Worm (Caenorhabditis elegans): ENCODE results near the gene F45D11.5.
"Not testable (repeated sequence)": the region's sequence is repeated elsewhere in the genome, so short reads cannot be mapped to it uniquely, and the experiment has no call there.

F45D11.5 gene

ce11 chrII:991300-991699 is 10.2 kb upstream of the F45D11.5 start, which contains the start of gene fbxc-42:
Gene fbxc-42, plus strand, starts transcription at chrII:991600.
- TF ChIP-seq pha-4 (tag; optimal IDR thresholded peaks at IDR 0.05) (no peak), akir-1 (GFP tag; optimal IDR thresholded peaks at IDR 0.05) (no peak), ztf-3 (GFP tag; optimal IDR thresholded peaks at IDR 0.05) (no peak), madf-3 (GFP tag; IDR thresholded peaks at IDR 0.05) (no peak), Y67H2A.10 (GFP tag; conservative IDR thresholded peaks at IDR 0.05) (no peak), snpc-4 (GFP tag; optimal IDR thresholded peaks at IDR 0.05) (no peak), snpc-4 (tag; optimal IDR thresholded peaks at IDR 0.05) (no peak), ceh-40 (GFP tag; IDR thresholded peaks at IDR 0.05) (no peak), ets-4 (GFP tag; optimal IDR thresholded peaks at IDR 0.05) (no peak), F22D6.2 (tag; optimal IDR thresholded peaks at IDR 0.05) (no peak), fkh-3 (tag; optimal IDR thresholded peaks at IDR 0.05) (no peak), lag-1 (GFP tag; IDR thresholded peaks at IDR 0.05) (no peak)

ce11 chrII:994231-994630 is 7.3 kb upstream of the F45D11.5 start, which contains the start of gene F45D11.7:
Gene F45D11.7, plus strand, starts transcription at chrII:994531.
- not testable (repeated sequence) for TF ChIP-seq F33H1.4 (GFP tag; IDR thresholded peaks at IDR 0.05); ztf-3 (GFP tag; optimal IDR thresholded peaks at IDR 0.05); ztf-26 (tag; optimal IDR thresholded peaks at IDR 0.05)

ce11 chrII:996112-996511 is 5.4 kb upstream of the F45D11.5 start, which contains the start of gene F45D11.11:
Gene F45D11.11, minus strand, starts transcription at chrII:996212.
- not testable (repeated sequence) for TF ChIP-seq nhr-120 (GFP tag; IDR thresholded peaks at IDR 0.05); lsy-27 (tag; optimal IDR thresholded peaks at IDR 0.05; ENCODE audit: borderline replicate concordance, insufficient read depth); nhr-90 (tag; optimal IDR thresholded peaks at IDR 0.05)

- TF ChIP-seq egl-44 (GFP tag; IDR thresholded peaks at IDR 0.05), result no peak
- TF ChIP-seq rpc-1 (optimal IDR thresholded peaks at IDR 0.05), result no peak
- no peak for TF ChIP-seq rpc-1 (tag; optimal IDR thresholded peaks at IDR 0.05)
- TF ChIP-seq lsy-27 (tag; optimal IDR thresholded peaks at IDR 0.05; ENCODE audit: borderline replicate concordance, insufficient read depth), result no peak
- TF ChIP-seq akir-1 (GFP tag; optimal IDR thresholded peaks at IDR 0.05), result no peak
- TF ChIP-seq lin-54 (GFP tag; optimal IDR thresholded peaks at IDR 0.05), result no peak
These were observed 2.0 kb upstream of the F45D11.5 start, which contains the start of gene fbxb-29 for ce11 chrII:999493-999892. Gene fbxb-29, minus strand, starts transcription at chrII:999593.

ce11 chrII:1006375-1006774 is 4.9 kb downstream of the F45D11.5 start, which contains the start of gene F45D11.14:
Gene F45D11.14, minus strand, starts transcription at chrII:1006475.
- not testable (repeated sequence) for TF ChIP-seq attf-3 (GFP tag; conservative IDR thresholded peaks at IDR 0.05); hmg-20 (GFP tag; IDR thresholded peaks at IDR 0.05); repo-1 (tag; optimal IDR thresholded peaks at IDR 0.05)

ce11 chrII:1024684-1025083 is 23.2 kb downstream of the F45D11.5 start, which contains the start of gene btb-11:
Gene btb-11, minus strand, starts transcription at chrII:1024784.
- TF ChIP-seq rec-8 (tag; optimal IDR thresholded peaks at IDR 0.05); bed-2 (GFP tag; IDR thresholded peaks at IDR 0.05); snpc-1.3 (tag; optimal IDR thresholded peaks at IDR 0.05; ENCODE audit: insufficient read depth): not testable (repeated sequence)

ce11 chrII:1026670-1027069 is 25.2 kb downstream of the F45D11.5 start, which contains the start of gene M01D1.12:
Gene M01D1.12, plus strand, starts transcription at chrII:1026970.
- TF ChIP-seq him-1 (tag; optimal IDR thresholded peaks at IDR 0.05) (no peak), cebp-2 (GFP tag; IDR thresholded peaks at IDR 0.05) (no peak), bed-2 (GFP tag; IDR thresholded peaks at IDR 0.05) (no peak), nfyb-1 (GFP tag; IDR thresholded peaks at IDR 0.05) (no peak), Y56A3A.18 (GFP tag; IDR thresholded peaks at IDR 0.05) (no peak), hlh-12 (tag; optimal IDR thresholded peaks at IDR 0.05) (no peak), lsl-1 (GFP tag; optimal IDR thresholded peaks at IDR 0.05) (no peak), attf-6 (GFP tag; IDR thresholded peaks at IDR 0.05) (no peak), nhr-27 (tag; optimal IDR thresholded peaks at IDR 0.05) (no peak), snpc-4 (GFP tag; optimal IDR thresholded peaks at IDR 0.05) (no peak), snpc-4 (tag; optimal IDR thresholded peaks at IDR 0.05) (no peak), ztf-22 (GFP tag; optimal IDR thresholded peaks at IDR 0.05) (no peak), C06A6.2 (GFP tag; conservative IDR thresholded peaks at IDR 0.05) (no peak), Y53F4B.3 (GFP tag; IDR thresholded peaks at IDR 0.05) (no peak), lin-54 (GFP tag; optimal IDR thresholded peaks at IDR 0.05) (no peak), rpc-1 (optimal IDR thresholded peaks at IDR 0.05) (no peak), rpc-1 (tag; optimal IDR thresholded peaks at IDR 0.05) (no peak)

Measured in whole organism, young adult.